Fruit fly (Drosophila melanogaster): ENCODE results near the gene Cad86C.

The Cad86C gene

DNA sequence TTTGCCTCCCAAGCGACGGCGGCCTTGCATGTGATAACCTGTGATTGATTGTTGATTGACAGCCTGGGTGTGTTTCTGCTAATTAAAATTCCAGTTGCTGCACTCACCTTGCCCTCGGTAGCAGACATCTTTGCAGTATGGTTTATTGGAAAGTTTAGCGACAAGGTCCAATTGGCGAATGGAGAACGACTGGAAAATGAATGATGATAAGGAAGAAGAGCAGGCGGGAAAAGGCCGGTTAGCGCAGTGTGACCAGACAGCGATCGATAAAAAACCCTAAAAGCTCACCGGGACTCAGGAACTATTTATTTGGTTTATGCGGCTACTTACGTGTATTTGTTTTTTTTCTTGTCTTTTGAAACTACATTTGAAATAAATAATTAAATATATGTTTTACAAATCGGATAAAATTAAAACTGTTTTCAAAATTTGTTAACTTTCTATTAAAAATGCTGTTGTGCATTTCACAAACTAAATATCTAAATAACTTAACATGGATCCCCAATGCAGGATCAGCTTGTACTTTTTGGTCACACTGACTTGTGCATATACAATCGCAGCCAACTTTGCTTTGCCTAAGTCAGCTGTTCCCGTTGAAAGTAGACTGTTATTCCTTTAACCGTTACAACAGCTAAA, 45.4 kb downstream of the Cad86C start, which contains the start of gene Fdh (continued):
- TF ChIP-seq Elba2 (GFP tag; optimal IDR thresholded peaks at IDR 0.05) (peak; percentile 80), Mad (GFP tag; optimal IDR thresholded peaks at IDR 0.05) (peak; percentile 12), kah (GFP tag; optimal IDR thresholded peaks at IDR 0.05) (peak; percentile 19), Ptx1 (GFP tag; IDR thresholded peaks at IDR 0.05) (peak; percentile 45), dan (GFP tag; IDR thresholded peaks at IDR 0.05) (no peak), caup (GFP tag; optimal IDR thresholded peaks at IDR 0.05; ENCODE audit: severe bottlenecking) (peak; percentile 24), cwo (GFP tag; optimal IDR thresholded peaks at IDR 0.05) (peak; percentile 22), CG17186 (GFP tag; optimal IDR thresholded peaks at IDR 0.05) (peak; percentile 48), tap (tag; optimal IDR thresholded peaks at IDR 0.05) (peak; percentile 57), D (optimal IDR thresholded peaks at IDR 0.05) (peak; percentile 3), D (GFP tag; optimal IDR thresholded peaks at IDR 0.05) (no peak), CG6765 (GFP tag; optimal IDR thresholded peaks at IDR 0.05) (peak; percentile 22), al (GFP tag; IDR thresholded peaks at IDR 0.05) (no peak), CG14710 (tag; optimal IDR thresholded peaks at IDR 0.05) (peak; percentile 85), CG7357 (GFP tag; IDR thresholded peaks at IDR 0.05) (no peak), CG1602 (GFP tag; optimal IDR thresholded peaks at IDR 0.05) (peak; percentile 58), CG43689 (GFP tag; IDR thresholded peaks at IDR 0.05) (no peak), CG12769 (tag; optimal IDR thresholded peaks at IDR 0.05) (peak; percentile 37), salm (tag; optimal IDR thresholded peaks at IDR 0.05) (peak; percentile 5), CG13424 (tag; optimal IDR thresholded peaks at IDR 0.05) (peak; percentile 73), CG3995 (GFP tag; optimal IDR thresholded peaks at IDR 0.05) (peak; percentile 31), CG13624 (GFP tag; optimal IDR thresholded peaks at IDR 0.05) (peak; percentile 13), Dref (GFP tag; IDR thresholded peaks at IDR 0.05) (no peak), sens-2 (GFP tag; IDR thresholded peaks at IDR 0.05) (no peak), Fer3 (tag; optimal IDR thresholded peaks at IDR 0.05) (peak; percentile 69), pzg (GFP tag; optimal IDR thresholded peaks at IDR 0.05) (peak; percentile 42), hth (optimal IDR thresholded peaks at IDR 0.05) (no peak), nmo (GFP tag; optimal IDR thresholded peaks at IDR 0.05) (peak; percentile 80), slou (GFP tag; optimal IDR thresholded peaks at IDR 0.05) (peak; percentile 5), repo (GFP tag; optimal IDR thresholded peaks at IDR 0.05) (peak; percentile 0), zen2 (GFP tag; IDR thresholded peaks at IDR 0.05; ENCODE audit: partially characterized antibody) (no peak), Atf3 (GFP tag; optimal IDR thresholded peaks at IDR 0.05) (no peak), tin (GFP tag; optimal IDR thresholded peaks at IDR 0.05) (peak; percentile 55), nerfin-1 (tag; optimal IDR thresholded peaks at IDR 0.05) (peak; percentile 68), jing (GFP tag; optimal IDR thresholded peaks at IDR 0.05) (no peak), CG17385 (GFP tag; optimal IDR thresholded peaks at IDR 0.05) (peak; percentile 63), CoRest (tag; optimal IDR thresholded peaks at IDR 0.05) (peak; percentile 84), TFAM (GFP tag; optimal IDR thresholded peaks at IDR 0.05) (no peak), NC2β (GFP tag; optimal IDR thresholded peaks at IDR 0.05) (peak; percentile 7), lilli (GFP tag; optimal IDR thresholded peaks at IDR 0.05) (peak; percentile 54), Gsc (GFP tag; IDR thresholded peaks at IDR 0.05) (no peak), sim (GFP tag; IDR thresholded peaks at IDR 0.05) (no peak), CG8765 (GFP tag; IDR thresholded peaks at IDR 0.05) (no peak), CG8388 (GFP tag; optimal IDR thresholded peaks at IDR 0.05) (peak; percentile 61), lov (optimal IDR thresholded peaks at IDR 0.05) (no peak), lov (GFP tag; IDR thresholded peaks at IDR 0.05) (0 out of 3 replicates have a peak, but pooled peaks have one; percentile 59), CG17361 (GFP tag; IDR thresholded peaks at IDR 0.05) (peak; percentile 81), ab (GFP tag; optimal IDR thresholded peaks at IDR 0.05) (no peak), prd (optimal IDR thresholded peaks at IDR 0.05) (no peak), prd (GFP tag; IDR thresholded peaks at IDR 0.05) (0 out of 3 replicates have a peak, but pooled peaks have one; percentile 16), Ssrp (tag; optimal IDR thresholded peaks at IDR 0.05) (peak; percentile 47)
